Fruit fly (Drosophila melanogaster) whole organism, embryonic: ENCODE data around the gene inaE.

Source experiments
- Bgb ChIP-seq: fragments of 200-800 bp; sonication (Bioruptor generic); IDR thresholded peaks from 2 replicates; pipeline ENCODE4 v1.3.6; 2022; ENCODE audit warnings: missing biosample characterization, missing genetic modification characterization; ENCODE audit not compliant: partially characterized antibody
- CG10431 ChIP-seq: fragments of 200-800 bp; sonication (Bioruptor generic); optimal IDR thresholded peaks from 3 replicates; lab custom pipeline; 2018; ENCODE audit warnings: missing biosample characterization, mild to moderate bottlenecking, missing genetic modification characterization
- CG10959 ChIP-seq: fragments of 200-800 bp; sonication (Bioruptor generic); IDR thresholded peaks from 2 replicates; pipeline ENCODE4 v1.3.6; 2022; ENCODE audit warnings: missing biosample characterization, missing genetic modification characterization
- CG11696 ChIP-seq: fragments of 200-800 bp; sonication (Bioruptor generic); IDR thresholded peaks from 2 replicates; pipeline ENCODE4 v1.3.6; 2022; ENCODE audit warnings: missing biosample characterization, missing genetic modification characterization
- CG12155 ChIP-seq: fragments of 200-800 bp; sonication (Bioruptor generic); optimal IDR thresholded peaks from 3 replicates; lab custom pipeline; 2016; ENCODE audit warnings: missing biosample characterization, missing genetic modification characterization
- CG13624 ChIP-seq: fragments of 200-800 bp; sonication (Bioruptor generic); optimal IDR thresholded peaks from 2 replicates; lab custom pipeline; 2016; ENCODE audit warnings: missing biosample characterization, missing genetic modification characterization
- CG13775 ChIP-seq: fragments of 200-800 bp; sonication (Bioruptor generic); optimal IDR thresholded peaks from 3 replicates; lab custom pipeline; 2017; ENCODE audit warnings: missing biosample characterization, mild to moderate bottlenecking, missing genetic modification characterization
- CG14050 ChIP-seq: fragments of 200-800 bp; sonication (Bioruptor generic); IDR thresholded peaks from 3 replicates; pipeline ENCODE4 v1.3.6; 2022; ENCODE audit warnings: missing biosample characterization, missing genetic modification characterization
- CG14441 ChIP-seq: fragments of 200-800 bp; sonication (Bioruptor generic); IDR thresholded peaks from 2 replicates; pipeline ENCODE4 v1.3.6; 2022; ENCODE audit warnings: missing biosample characterization, missing genetic modification characterization
- CG15514 ChIP-seq: fragments of 200-800 bp; sonication (Bioruptor generic); optimal IDR thresholded peaks from 3 replicates; lab custom pipeline; 2017; ENCODE audit warnings: missing biosample characterization, missing genetic modification characterization, mild to moderate bottlenecking, moderate library complexity, missing genetic modification reagents
- CG15696 ChIP-seq: fragments of 200-800 bp; sonication (Bioruptor generic); optimal IDR thresholded peaks from 2 replicates; lab custom pipeline; 2019; ENCODE audit warnings: missing biosample characterization, mild to moderate bottlenecking, missing genetic modification characterization, moderate library complexity
- CG17359 ChIP-seq: fragments of 200-800 bp; sonication (Bioruptor generic); optimal IDR thresholded peaks from 3 replicates; lab custom pipeline; 2018; ENCODE audit warnings: missing biosample characterization, mild to moderate bottlenecking, missing genetic modification characterization, moderate library complexity
- CG17385 ChIP-seq: fragments of 200-800 bp; sonication (Bioruptor generic); optimal IDR thresholded peaks from 3 replicates; lab custom pipeline; 2018; ENCODE audit warnings: missing biosample characterization, mild to moderate bottlenecking, missing genetic modification characterization
- CG2116 ChIP-seq: fragments of 200-800 bp; sonication (Bioruptor generic); optimal IDR thresholded peaks from 3 replicates; lab custom pipeline; 2018; ENCODE audit warnings: missing biosample characterization, mild to moderate bottlenecking, missing genetic modification characterization
- CG3281 ChIP-seq: fragments of 200-800 bp; sonication (Bioruptor generic); optimal IDR thresholded peaks from 3 replicates; lab custom pipeline; 2017; ENCODE audit warnings: missing biosample characterization, mild to moderate bottlenecking, missing genetic modification characterization
- CG3995 ChIP-seq: fragments of 200-800 bp; sonication (Bioruptor generic); optimal IDR thresholded peaks from 3 replicates; lab custom pipeline; 2016; ENCODE audit warnings: missing biosample characterization, missing genetic modification characterization
- CG7372 ChIP-seq: fragments of 200-800 bp; sonication (Bioruptor generic); IDR thresholded peaks from 2 replicates; pipeline ENCODE4 v1.3.6; 2022; ENCODE audit warnings: missing biosample characterization, missing genetic modification characterization
- CG7786 ChIP-seq: fragments of 200-800 bp; sonication (Bioruptor generic); optimal IDR thresholded peaks from 2 replicates; lab custom pipeline; 2016; ENCODE audit warnings: missing biosample characterization, missing genetic modification characterization
- CG7928 ChIP-seq: fragments of 200-800 bp; sonication (Bioruptor generic); optimal IDR thresholded peaks from 2 replicates; lab custom pipeline; 2017; ENCODE audit warnings: missing biosample characterization, mild to moderate bottlenecking, missing genetic modification characterization
- Chrac-16 ChIP-seq: fragments of 200-800 bp; sonication (Bioruptor generic); optimal IDR thresholded peaks from 3 replicates; lab custom pipeline; 2016; ENCODE audit warnings: missing biosample characterization, missing genetic modification characterization
- D19B ChIP-seq: fragments of 200-800 bp; sonication (Bioruptor generic); optimal IDR thresholded peaks from 2 replicates; lab custom pipeline; 2017; ENCODE audit warnings: missing biosample characterization, mild to moderate bottlenecking, missing genetic modification characterization
- Dp ChIP-seq: fragments of 200-800 bp; sonication (Bioruptor generic); optimal IDR thresholded peaks from 2 replicates; lab custom pipeline; 2018; ENCODE audit warnings: missing biosample characterization, mild to moderate bottlenecking, missing genetic modification characterization, moderate library complexity
- Gug ChIP-seq: fragments of 200-800 bp; sonication (Bioruptor generic); IDR thresholded peaks from 4 replicates; pipeline ENCODE4 v1.3.6; 2022; ENCODE audit warnings: missing biosample characterization, missing genetic modification characterization
- H2.0 ChIP-seq: fragments of 200-800 bp; sonication (Bioruptor generic); IDR thresholded peaks from 2 replicates; pipeline ENCODE4 v1.3.6; 2022; ENCODE audit warnings: missing biosample characterization, missing genetic modification characterization
- Hr39 ChIP-seq: fragments of >200 bp; optimal IDR thresholded peaks from 2 replicates; lab custom pipeline; 2017
- Mad ChIP-seq: fragments of 200-800 bp; sonication (Bioruptor generic); optimal IDR thresholded peaks from 2 replicates; lab custom pipeline; 2016; ENCODE audit warnings: missing biosample characterization, missing genetic modification characterization
- Meics ChIP-seq: fragments of 200-800 bp; sonication (Bioruptor generic); optimal IDR thresholded peaks from 2 replicates; lab custom pipeline; 2017; ENCODE audit warnings: missing biosample characterization, mild to moderate bottlenecking, missing genetic modification characterization
- Six4 ChIP-seq: fragments of 200-800 bp; sonication (Bioruptor generic); optimal IDR thresholded peaks from 2 replicates; lab custom pipeline; 2016; ENCODE audit warnings: missing biosample characterization, missing genetic modification characterization
- Sox102F ChIP-seq: fragments of 200-800 bp; sonication (Bioruptor generic); optimal IDR thresholded peaks from 2 replicates; lab custom pipeline; 2018; ENCODE audit warnings: missing biosample characterization, mild to moderate bottlenecking, missing genetic modification characterization, moderate library complexity
- YL-1 ChIP-seq: fragments of 200-800 bp; sonication (Bioruptor generic); optimal IDR thresholded peaks from 3 replicates; lab custom pipeline; 2017; ENCODE audit warnings: missing biosample characterization, mild to moderate bottlenecking, missing genetic modification characterization
- ab ChIP-seq: fragments of 200-800 bp; sonication (Bioruptor generic); optimal IDR thresholded peaks from 2 replicates; lab custom pipeline; 2016; ENCODE audit warnings: missing biosample characterization, missing genetic modification characterization
- bsh ChIP-seq, 2 experiments: fragments of 200-800 bp; sonication (Bioruptor generic); optimal IDR thresholded peaks; 2 replicates each; lab custom pipeline; 2017 to 2018; ENCODE audit warnings: mild to moderate bottlenecking in 2 of 2, missing biosample characterization in 2 of 2, missing genetic modification characterization in 2 of 2, moderate library complexity in 1 of 2
- chinmo ChIP-seq: fragments of 200-800 bp; sonication (Bioruptor generic); IDR thresholded peaks from 4 replicates; pipeline ENCODE4 v1.3.6; 2022; ENCODE audit warnings: missing biosample characterization, missing genetic modification characterization; ENCODE audit not compliant: partially characterized antibody
- chn ChIP-seq: fragments of 200-800 bp; sonication (Bioruptor generic); optimal IDR thresholded peaks from 2 replicates; lab custom pipeline; 2016; ENCODE audit warnings: missing biosample characterization, missing genetic modification characterization
- dan ChIP-seq: fragments of 200-800 bp; sonication (Bioruptor generic); IDR thresholded peaks from 2 replicates; pipeline ENCODE4 v1.3.6; 2022; ENCODE audit warnings: missing biosample characterization, missing genetic modification characterization
- dmrt11E ChIP-seq: fragments of 200-800 bp; sonication (Bioruptor generic); optimal IDR thresholded peaks from 3 replicates; lab custom pipeline; 2018; ENCODE audit warnings: missing biosample characterization, mild to moderate bottlenecking, missing genetic modification characterization, moderate library complexity
- ewg ChIP-seq: fragments of 200-800 bp; sonication (Bioruptor generic); optimal IDR thresholded peaks from 3 replicates; lab custom pipeline; 2017; ENCODE audit warnings: mild to moderate bottlenecking, missing biosample characterization, missing genetic modification reagents, missing genetic modification characterization
- ftz-f1 ChIP-seq: fragments of 200-800 bp; sonication (Bioruptor generic); optimal IDR thresholded peaks from 2 replicates; lab custom pipeline; 2016; ENCODE audit warnings: missing biosample characterization, missing genetic modification characterization
- gce ChIP-seq: fragments of 200-800 bp; sonication (Bioruptor generic); IDR thresholded peaks from 3 replicates; pipeline ENCODE4 v1.3.6; 2022; ENCODE audit warnings: missing biosample characterization, missing genetic modification characterization
- lbe ChIP-seq: fragments of 200-800 bp; sonication (Bioruptor generic); optimal IDR thresholded peaks from 2 replicates; lab custom pipeline; 2016; ENCODE audit warnings: missing biosample characterization, mild to moderate bottlenecking, missing genetic modification characterization
- luna ChIP-seq: fragments of 200-800 bp; sonication (Bioruptor generic); optimal IDR thresholded peaks from 2 replicates; lab custom pipeline; 2016; ENCODE audit warnings: missing biosample characterization, missing genetic modification characterization
- maf-S ChIP-seq: fragments of 200-800 bp; sonication (Bioruptor generic); optimal IDR thresholded peaks from 2 replicates; lab custom pipeline; 2016; ENCODE audit warnings: missing biosample characterization, missing genetic modification characterization
- oc ChIP-seq: fragments of 200-800 bp; sonication (Bioruptor generic); optimal IDR thresholded peaks from 2 replicates; lab custom pipeline; 2018; ENCODE audit warnings: missing biosample characterization, mild to moderate bottlenecking, missing genetic modification characterization, moderate library complexity
- ro ChIP-seq: fragments of 200-800 bp; sonication (Bioruptor generic); IDR thresholded peaks from 2 replicates; pipeline ENCODE4 v1.3.6; 2022; ENCODE audit warnings: missing biosample characterization, missing genetic modification characterization
- salm ChIP-seq: fragments of 200-800 bp; sonication (Bioruptor generic); optimal IDR thresholded peaks from 2 replicates; lab custom pipeline; 2018; ENCODE audit warnings: missing biosample characterization, mild to moderate bottlenecking, missing genetic modification characterization
- seq ChIP-seq: fragments of 200-800 bp; sonication (Bioruptor generic); IDR thresholded peaks from 2 replicates; pipeline ENCODE4 v1.3.6; 2022; ENCODE audit warnings: missing biosample characterization, missing genetic modification characterization
- shn ChIP-seq: fragments of 200-800 bp; sonication (Bioruptor generic); optimal IDR thresholded peaks from 3 replicates; lab custom pipeline; 2016; ENCODE audit warnings: missing biosample characterization, missing genetic modification characterization
- vvl ChIP-seq: fragments of 200-800 bp; sonication (Bioruptor generic); IDR thresholded peaks from 2 replicates; pipeline ENCODE4 v1.3.6; 2022; ENCODE audit warnings: missing biosample characterization, missing genetic modification characterization

The inaE gene

dm6 chrX:13783958-13784907 is 719 bp downstream of the inaE start (continued):
- TF ChIP-seq CG3995 (GFP tag; lab: Kevin White, UChicago) (no peak), D19B (GFP tag; lab: Kevin White, UChicago) (no peak), CG13775 (peak; percentile 16), ftz-f1 (GFP tag; lab: Kevin White, UChicago) (peak; percentile 12), CG14050 (GFP tag; lab: Robert Waterston, UW) (peak; percentile 22; the same call in 1 of the 3 replicates), H2.0 (GFP tag; lab: Robert Waterston, UW) (0 out of 2 replicates have a peak, but pooled peaks have one; percentile 16), chinmo (GFP tag; lab: Robert Waterston, UW) (0 out of 4 replicates have a peak, but pooled peaks have one; percentile 18), Gug (GFP tag; lab: Robert Waterston, UW) (no peak), CG12155 (GFP tag; lab: Kevin White, UChicago) (peak; percentile 21), seq (GFP tag; lab: Robert Waterston, UW) (0 out of 2 replicates have a peak, but pooled peaks have one; percentile 28), chn (GFP tag; lab: Kevin White, UChicago) (peak; percentile 32), Dp (GFP tag; lab: Kevin White, UChicago) (no peak), YL-1 (no peak), maf-S (GFP tag; lab: Kevin White, UChicago) (peak; percentile 14), CG7786 (GFP tag; lab: Kevin White, UChicago) (no peak), Six4 (GFP tag; lab: Kevin White, UChicago) (peak; percentile 21), Bgb (GFP tag; lab: Robert Waterston, UW) (no peak), ewg (GFP tag; lab: Kevin White, UChicago) (peak; percentile 41), CG17359 (tag; lab: Kevin White, UChicago) (peak; percentile 78), vvl (GFP tag; lab: Robert Waterston, UW) (peak; percentile 73), CG10959 (0 out of 2 replicates have a peak, but pooled peaks have one; percentile 39), luna (no peak), shn (GFP tag; lab: Kevin White, UChicago) (no peak), CG15514 (GFP tag; lab: Kevin White, UChicago) (peak; percentile 18), dmrt11E (tag; lab: Kevin White, UChicago) (peak; percentile 30), Hr39 (lab: Kevin White, UChicago) (no peak), bsh (GFP tag; optimal IDR thresholded peaks at IDR 0.05; lab: Kevin White, UChicago) (peak in 1 of 2 experiments; percentile 66), dan (no peak), Sox102F (GFP tag; lab: Kevin White, UChicago) (peak; percentile 76), gce (no peak), CG2116 (GFP tag; lab: Kevin White, UChicago) (peak; percentile 4), CG14441 (GFP tag; lab: Robert Waterston, UW) (0 out of 2 replicates have a peak, but pooled peaks have one; percentile 28), CG17385 (GFP tag; lab: Kevin White, UChicago) (peak; percentile 75), oc (tag; lab: Kevin White, UChicago) (peak; percentile 77), CG13624 (peak; percentile 20), CG10431 (GFP tag; lab: Kevin White, UChicago) (peak; percentile 27), Mad (GFP tag; lab: Kevin White, UChicago) (no peak), ab (GFP tag; lab: Kevin White, UChicago) (no peak), lbe (GFP tag; lab: Kevin White, UChicago) (no peak), CG7372 (GFP tag; lab: Robert Waterston, UW) (peak; percentile 27; the same call in 1 of the 2 replicates), CG11696 (no peak), CG15696 (tag; lab: Kevin White, UChicago) (peak; percentile 2), CG3281 (GFP tag; lab: Kevin White, UChicago) (peak; percentile 49), salm (peak; percentile 13), Meics (GFP tag; lab: Kevin White, UChicago) (peak; percentile 33), ro (no peak), Chrac-16 (peak; percentile 32), CG7928 (GFP tag; lab: Kevin White, UChicago) (no peak)
